Worm (Caenorhabditis elegans): ENCODE results near the gene nhr-94.

ce11 chrV:7672258-7672657 is 13.9 kb downstream of the nhr-94 start, which contains the start of gene C12D5.4:
- TF ChIP-seq lsy-2 (tag; optimal IDR thresholded peaks at IDR 0.05) (no peak), ces-1 (GFP tag; optimal IDR thresholded peaks at IDR 0.05) (no peak)
